Fruit fly (Drosophila melanogaster): Measurements from ENCODE around the gene HisRS.

- no peak for TF ChIP-seq CG14655 (GFP tag; optimal IDR thresholded peaks at IDR 0.05)
- no peak for TF ChIP-seq CG12605 (GFP tag; IDR thresholded peaks at IDR 0.05)
These were observed 47.3 kb upstream of the HisRS start for dm6 chrX:18467881-18468280.

Measured in whole organism, pupa.